Fruit fly (Drosophila melanogaster) whole organism, embryonic: ENCODE results near the gene AP-1mu.

ENCODE experiments used
- Atf3 ChIP-seq: fragments of 200-800 bp; sonication (Bioruptor generic); optimal IDR thresholded peaks from 3 replicates; lab custom pipeline; 2016; ENCODE audit warnings: missing biosample characterization, missing genetic modification characterization
- CG10274 ChIP-seq: fragments of 200-800 bp; sonication (Bioruptor generic); optimal IDR thresholded peaks from 3 replicates; lab custom pipeline; 2017; ENCODE audit warnings: missing biosample characterization, mild to moderate bottlenecking, missing genetic modification characterization
- CG10543 ChIP-seq: fragments of 200-800 bp; sonication (Bioruptor generic); optimal IDR thresholded peaks from 3 replicates; lab custom pipeline; 2017; ENCODE audit warnings: missing biosample characterization, mild to moderate bottlenecking, missing genetic modification characterization, moderate library complexity
- CG12769 ChIP-seq: fragments of 200-800 bp; sonication (Bioruptor generic); optimal IDR thresholded peaks from 2 replicates; lab custom pipeline; 2019; ENCODE audit warnings: missing biosample characterization, mild to moderate bottlenecking, missing genetic modification characterization, moderate library complexity
- CG16863 ChIP-seq: fragments of 200-800 bp; sonication (Bioruptor generic); optimal IDR thresholded peaks from 3 replicates; lab custom pipeline; 2016; ENCODE audit warnings: missing biosample characterization, missing genetic modification characterization
- CG17912 ChIP-seq: fragments of 200-800 bp; sonication (Bioruptor generic); optimal IDR thresholded peaks from 2 replicates; lab custom pipeline; 2018; ENCODE audit warnings: missing biosample characterization, mild to moderate bottlenecking, missing genetic modification characterization
- CG2678 ChIP-seq: fragments of 200-800 bp; sonication (Bioruptor generic); optimal IDR thresholded peaks from 3 replicates; lab custom pipeline; 2019; ENCODE audit warnings: missing biosample characterization, mild to moderate bottlenecking, missing genetic modification characterization, moderate library complexity
- CG32532 ChIP-seq: fragments of 200-800 bp; sonication (Bioruptor generic); IDR thresholded peaks from 2 replicates; pipeline ENCODE4 v1.3.6; 2022; ENCODE audit warnings: missing biosample characterization, missing genetic modification characterization
- CG33557 ChIP-seq: fragments of 200-800 bp; sonication (Bioruptor generic); optimal IDR thresholded peaks from 2 replicates; lab custom pipeline; 2019; ENCODE audit warnings: missing biosample characterization, mild to moderate bottlenecking, missing genetic modification characterization, moderate library complexity
- CG4360 ChIP-seq: fragments of 200-800 bp; sonication (Bioruptor generic); IDR thresholded peaks from 2 replicates; pipeline ENCODE4 v1.3.6; 2022; ENCODE audit warnings: missing biosample characterization, missing genetic modification characterization
- CG4707 ChIP-seq: fragments of 200-800 bp; sonication (Bioruptor generic); optimal IDR thresholded peaks from 2 replicates; lab custom pipeline; 2018; ENCODE audit warnings: missing biosample characterization, mild to moderate bottlenecking, missing genetic modification characterization, moderate library complexity
- CG5953 ChIP-seq: fragments of 200-800 bp; sonication (Bioruptor generic); IDR thresholded peaks from 2 replicates; pipeline ENCODE4 v1.3.6; 2022; ENCODE audit warnings: missing biosample characterization, missing genetic modification characterization
- CG6791 ChIP-seq: fragments of 200-800 bp; sonication (Bioruptor generic); IDR thresholded peaks from 3 replicates; pipeline ENCODE4 v1.3.6; 2022; ENCODE audit warnings: missing biosample characterization, missing genetic modification characterization; ENCODE audit not compliant: partially characterized antibody
- Dbx ChIP-seq: fragments of 200-800 bp; sonication (Bioruptor generic); IDR thresholded peaks from 3 replicates; pipeline ENCODE4 v1.3.6; 2022; ENCODE audit warnings: missing biosample characterization, missing genetic modification characterization
- Doc2 ChIP-seq: fragments of 200-800 bp; sonication (Bioruptor generic); IDR thresholded peaks from 2 replicates; pipeline ENCODE4 v1.3.6; 2022; ENCODE audit warnings: missing biosample characterization, missing genetic modification characterization
- HmgZ ChIP-seq: fragments of 200-800 bp; sonication (Bioruptor generic); optimal IDR thresholded peaks from 2 replicates; lab custom pipeline; 2018; ENCODE audit warnings: missing biosample characterization, mild to moderate bottlenecking, missing genetic modification characterization
- MBD-R2 ChIP-seq: fragments of 200-800 bp; sonication (Bioruptor generic); IDR thresholded peaks from 2 replicates; pipeline ENCODE4 v1.3.6; 2022; ENCODE audit warnings: missing biosample characterization, missing genetic modification characterization
- Med ChIP-seq: fragments of 200-800 bp; sonication (Bioruptor generic); peaks from one replicate; lab custom pipeline; 2016; ENCODE audit warnings: missing biosample characterization, missing genetic modification characterization, mild to moderate bottlenecking, inconsistent platforms, moderate library complexity
- Mes4 ChIP-seq: fragments of 200-800 bp; sonication (Bioruptor generic); optimal IDR thresholded peaks from 2 replicates; lab custom pipeline; 2016; ENCODE audit warnings: missing biosample characterization, missing genetic modification characterization
- Nf-YA ChIP-seq: fragments of 200-800 bp; sonication (Bioruptor generic); IDR thresholded peaks from 2 replicates; pipeline ENCODE4 v1.3.6; 2022; ENCODE audit warnings: missing biosample characterization, missing genetic modification characterization
- Pdp1 ChIP-seq, 2 experiments: fragments of 200-800 bp; sonication (Bioruptor generic); optimal IDR thresholded peaks; 3 replicates each; lab custom pipeline; 2016; ENCODE audit warnings: missing biosample characterization in 2 of 2, missing genetic modification characterization in 2 of 2, mild to moderate bottlenecking in 1 of 2, moderate library complexity in 1 of 2
- Sry-β ChIP-seq: fragments of 200-800 bp; sonication (Bioruptor generic); optimal IDR thresholded peaks from 2 replicates; lab custom pipeline; 2018; ENCODE audit warnings: missing biosample characterization, mild to moderate bottlenecking, missing genetic modification characterization, moderate library complexity
- Usf ChIP-seq: fragments of 200-800 bp; sonication (Bioruptor generic); optimal IDR thresholded peaks from 2 replicates; lab custom pipeline; 2017; ENCODE audit warnings: missing genotype, missing biosample characterization, missing genetic modification characterization
- bowl ChIP-seq: fragments of 200-800 bp; sonication (Bioruptor generic); IDR thresholded peaks from 2 replicates; pipeline ENCODE4 v1.3.6; 2022; ENCODE audit warnings: missing biosample characterization, missing genetic modification characterization
- ci ChIP-seq: fragments of 200-800 bp; sonication (Bioruptor generic); IDR thresholded peaks from 3 replicates; pipeline ENCODE4 v1.3.6; 2022; ENCODE audit warnings: missing biosample characterization, missing genetic modification characterization
- da ChIP-seq: fragments of 200-800 bp; sonication (Bioruptor generic); optimal IDR thresholded peaks from 2 replicates; lab custom pipeline; 2016; ENCODE audit warnings: missing biosample characterization, missing genetic modification characterization
- fd64A ChIP-seq: fragments of 200-800 bp; sonication (Bioruptor generic); optimal IDR thresholded peaks from 3 replicates; lab custom pipeline; 2018; ENCODE audit warnings: missing biosample characterization, mild to moderate bottlenecking, missing genetic modification characterization
- kay ChIP-seq: fragments of 200-800 bp; sonication (Bioruptor generic); optimal IDR thresholded peaks from 2 replicates; lab custom pipeline; 2016; ENCODE audit warnings: missing biosample characterization, missing genetic modification characterization
- onecut ChIP-seq: fragments of 200-800 bp; sonication (Bioruptor generic); IDR thresholded peaks from 2 replicates; pipeline ENCODE4 v1.3.6; 2022; ENCODE audit warnings: missing biosample characterization, missing genetic modification characterization
- pnt ChIP-seq: fragments of 200-800 bp; sonication (Bioruptor generic); optimal IDR thresholded peaks from 3 replicates; lab custom pipeline; 2016; ENCODE audit warnings: missing biosample characterization, missing genetic modification characterization
- ranshi ChIP-seq: fragments of 200-800 bp; sonication (Bioruptor generic); IDR thresholded peaks from 2 replicates; pipeline ENCODE4 v1.3.6; 2022; ENCODE audit warnings: missing biosample characterization, missing genetic modification characterization
- rib ChIP-seq: fragments of 200-800 bp; sonication (Bioruptor generic); IDR thresholded peaks from 2 replicates; pipeline ENCODE4 v1.3.6; 2022; ENCODE audit warnings: missing biosample characterization, missing genetic modification characterization
- row ChIP-seq: fragments of 200-800 bp; sonication (Bioruptor generic); IDR thresholded peaks from 3 replicates; pipeline ENCODE4 v1.3.6; 2022; ENCODE audit warnings: missing biosample characterization, missing genetic modification characterization
- sc ChIP-seq, 3 experiments: fragments of >200 bp in 2 of 3; fragments of 200-800 bp in 1 of 3; sonication (Bioruptor generic) in 1 of 3; optimal IDR thresholded peaks; 2 replicates in 2 of 3; 3 replicates in 1 of 3; lab custom pipeline; 2017; ENCODE audit warnings: mild to moderate bottlenecking in 1 of 3, missing biosample characterization in 1 of 3, missing genetic modification characterization in 1 of 3, missing genetic modification reagents in 1 of 3
- sd ChIP-seq: fragments of 200-800 bp; sonication (Bioruptor generic); optimal IDR thresholded peaks from 3 replicates; lab custom pipeline; 2018; ENCODE audit warnings: missing biosample characterization, mild to moderate bottlenecking, missing genetic modification characterization, moderate library complexity
- sens ChIP-seq: fragments of 200-800 bp; sonication (Bioruptor generic); peaks from one replicate; lab custom pipeline; 2016; ENCODE audit warnings: missing biosample characterization, missing genetic modification characterization
- sens-2 ChIP-seq: fragments of 200-800 bp; sonication (Bioruptor generic); IDR thresholded peaks from 2 replicates; pipeline ENCODE4 v1.3.6; 2022; ENCODE audit warnings: missing biosample characterization, missing genetic modification characterization
- sug ChIP-seq: fragments of 200-800 bp; optimal IDR thresholded peaks from 2 replicates; lab custom pipeline; 2019; ENCODE audit warnings: missing biosample characterization, mild to moderate bottlenecking, missing genetic modification characterization, moderate library complexity
- tap ChIP-seq: fragments of 200-800 bp; optimal IDR thresholded peaks from 3 replicates; lab custom pipeline; 2019; ENCODE audit warnings: missing biosample characterization, mild to moderate bottlenecking, missing genetic modification characterization, moderate library complexity
- tio ChIP-seq: fragments of 200-800 bp; sonication (Bioruptor generic); optimal IDR thresholded peaks from 2 replicates; lab custom pipeline; 2017; ENCODE audit warnings: missing biosample characterization, missing genetic modification characterization, inconsistent platforms

Gene AP-1mu

DNA sequence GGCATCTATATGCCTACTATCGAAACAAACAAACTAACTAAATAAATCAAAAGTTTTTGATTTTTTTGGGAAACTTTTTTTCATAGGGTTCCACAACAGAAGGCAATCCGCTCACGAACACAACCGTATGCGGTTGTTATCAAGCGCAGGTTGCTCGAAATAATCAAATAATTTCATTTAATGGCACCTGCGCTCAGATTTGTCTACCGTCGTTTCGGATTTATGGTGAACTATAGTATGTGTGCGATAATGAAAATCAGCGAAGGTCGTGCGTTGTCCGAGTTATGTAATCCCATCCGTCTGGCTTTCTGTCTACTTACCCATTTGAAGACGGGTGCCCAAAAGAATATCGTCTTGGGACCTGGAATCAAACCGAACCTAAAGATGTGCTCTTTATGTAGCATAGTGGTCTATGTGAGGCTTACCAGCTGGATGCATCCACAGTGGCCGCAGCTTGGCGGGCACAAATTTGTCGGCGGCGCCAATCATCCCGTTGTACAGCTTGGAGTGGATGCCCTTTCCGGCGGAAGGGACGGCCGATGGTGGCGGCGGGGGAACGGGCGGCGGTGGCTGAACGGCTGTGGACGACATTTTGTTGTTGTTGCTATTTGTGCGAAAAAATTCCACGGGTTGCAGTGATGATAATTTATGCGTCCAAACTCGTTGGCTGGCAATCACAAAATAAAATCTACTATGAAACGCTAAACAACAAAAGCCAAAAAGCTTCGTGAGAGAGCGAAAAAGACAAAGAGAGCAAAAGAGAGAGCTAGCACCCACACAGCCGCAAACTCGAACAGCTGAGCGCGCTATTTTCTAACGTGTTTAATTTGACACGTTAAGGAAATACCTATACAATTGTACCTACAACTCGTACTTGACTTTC is 13.8 kb upstream of the AP-1mu start (continued):
- TF ChIP-seq CG4360 = peak; percentile 79
- TF ChIP-seq CG12769 (tag; lab: Kevin White, UChicago) = peak; percentile 42
- no peak for TF ChIP-seq tio (GFP tag; lab: Kevin White, UChicago)
- TF ChIP-seq rib = 0 out of 2 replicates have a peak, but pooled peaks have one; percentile 15
- TF ChIP-seq CG32532 (GFP tag; lab: Robert Waterston, UW) = peak; percentile 38; the same call in 1 of the 2 replicates
- peak; percentile 76 for TF ChIP-seq sd (tag; lab: Kevin White, UChicago)
- peak; percentile 33 for TF ChIP-seq HmgZ (tag; lab: Kevin White, UChicago)
- peak; percentile 45; the same call in 1 of the 2 replicates for TF ChIP-seq bowl (GFP tag; lab: Robert Waterston, UW)
- TF ChIP-seq Doc2 (GFP tag; lab: Robert Waterston, UW) = no peak
- peak; percentile 31 for TF ChIP-seq CG10543 (GFP tag; lab: Kevin White, UChicago)
- peak; percentile 35; the same call in 1 of the 3 replicates for TF ChIP-seq ci (GFP tag; lab: Robert Waterston, UW)
- peak; percentile 3 for TF ChIP-seq CG4707

DNA sequence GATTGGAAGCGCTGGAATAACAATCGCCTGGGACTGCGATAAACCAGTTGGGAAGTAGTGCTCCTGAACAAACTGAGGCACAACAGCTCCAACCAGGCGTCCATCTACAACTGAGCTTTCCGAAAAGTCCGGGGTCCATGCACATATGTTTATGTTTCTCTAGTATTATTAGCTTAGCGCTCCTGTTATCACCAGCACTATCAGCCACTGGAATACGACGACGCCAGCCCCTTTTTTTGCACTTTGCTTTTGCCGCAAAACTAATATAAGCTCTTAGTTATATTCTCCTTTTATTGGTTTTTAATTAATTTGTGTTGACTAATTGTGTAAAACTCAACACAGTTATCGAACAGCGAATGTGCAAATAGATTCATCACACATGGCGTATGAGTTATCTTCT is 12.2 kb upstream of the AP-1mu start, which contains the start of gene CG9396:
Gene CG9396 (minus strand): TSS at position 101 of the 400 bp plus-strand sequence.
- peak; percentile 19 for TF ChIP-seq sens
- no peak for TF ChIP-seq CG17912 (GFP tag; lab: Kevin White, UChicago)

DNA sequence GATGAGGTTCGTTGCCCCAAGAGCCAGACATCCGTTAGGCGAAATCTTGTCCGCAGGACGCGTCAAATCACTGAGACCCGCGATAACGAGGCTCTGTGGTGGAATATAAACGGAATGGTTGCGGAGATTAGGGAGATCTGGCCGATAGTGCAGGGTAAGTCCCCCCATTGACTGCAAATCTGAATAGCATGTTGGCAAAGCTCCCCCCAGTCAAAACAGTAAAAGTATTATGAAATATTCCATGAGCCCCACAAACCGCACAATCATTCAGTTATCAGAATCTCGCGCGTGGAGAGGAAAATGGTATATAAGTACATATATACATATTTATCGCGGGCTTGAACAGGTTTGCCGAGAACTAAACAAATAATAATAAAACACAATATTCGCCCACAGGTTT is 11.3 kb upstream of the AP-1mu start:
- no peak for TF ChIP-seq da (GFP tag; lab: Kevin White, UChicago)
- no peak for TF ChIP-seq tap
- TF ChIP-seq kay = no peak
- TF ChIP-seq sug (tag; lab: Kevin White, UChicago) = peak; percentile 27
- TF ChIP-seq ranshi (GFP tag; lab: Robert Waterston, UW) = no peak
- TF ChIP-seq CG6791 (GFP tag; lab: Robert Waterston, UW) = 0 out of 3 replicates have a peak, but pooled peaks have one; percentile 33
- no peak for TF ChIP-seq sc (optimal IDR thresholded peaks at IDR 0.05; lab: Kevin White, UChicago)
- TF ChIP-seq sc (GFP tag; optimal IDR thresholded peaks at IDR 0.05; lab: Kevin White, UChicago) = no peak
- peak; percentile 24 for TF ChIP-seq sens
- TF ChIP-seq Pdp1 (GFP tag; optimal IDR thresholded peaks at IDR 0.05; lab: Kevin White, UChicago) = peak in 1 of 2 experiments; percentile 35
- TF ChIP-seq CG5953 (GFP tag; lab: Robert Waterston, UW) = no peak
- no peak for TF ChIP-seq Dbx (GFP tag; lab: Robert Waterston, UW)
- TF ChIP-seq Usf (GFP tag; lab: Kevin White, UChicago) = no peak
- no peak for TF ChIP-seq sens-2
- no peak for TF ChIP-seq Sry-β (GFP tag; lab: Kevin White, UChicago)
- TF ChIP-seq onecut = no peak
- no peak for TF ChIP-seq CG2678 (tag; lab: Kevin White, UChicago)
- TF ChIP-seq, all 482 proteins: peak for 4

DNA sequence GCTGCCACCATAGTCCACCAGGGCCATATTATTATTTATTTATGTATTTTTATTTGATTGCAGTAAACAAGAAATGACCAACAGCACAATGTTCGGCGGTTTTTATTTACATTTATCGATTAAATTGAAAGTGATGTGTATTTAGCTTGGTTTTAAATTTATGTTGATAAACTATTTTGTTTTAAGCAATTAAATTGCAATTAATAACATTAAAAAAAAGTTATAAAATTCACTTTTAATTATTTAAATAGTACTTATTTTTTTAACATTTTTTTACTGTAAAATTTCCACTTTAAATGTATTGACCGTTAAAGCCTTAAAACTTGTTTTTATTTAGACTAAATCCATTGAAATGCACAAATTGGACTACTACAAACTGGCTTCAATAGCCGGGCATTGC is 10.8 kb upstream of the AP-1mu start, which contains the start of gene CG16790:
Gene CG16790 (minus strand): TSS at position 101 of the 400 bp plus-strand sequence.
- TF ChIP-seq pnt (GFP tag; lab: Kevin White, UChicago) (no peak), Mes4 (GFP tag; lab: Kevin White, UChicago) (no peak), Nf-YA (GFP tag; lab: Robert Waterston, UW) (no peak), Atf3 (GFP tag; lab: Kevin White, UChicago) (no peak), fd64A (GFP tag; lab: Kevin White, UChicago) (no peak), Med (GFP tag; lab: Kevin White, UChicago) (no peak), CG10274 (GFP tag; lab: Kevin White, UChicago) (no peak), row (peak; percentile 13; the same call in 1 of the 3 replicates), rib (no peak), Sry-β (GFP tag; lab: Kevin White, UChicago) (peak; percentile 54), CG33557 (GFP tag; lab: Kevin White, UChicago) (no peak), CG16863 (no peak), MBD-R2 (GFP tag; lab: Robert Waterston, UW) (0 out of 2 replicates have a peak, but pooled peaks have one; percentile 42), CG4707 (no peak)
